Worm (Caenorhabditis elegans) whole organism, young adult: ENCODE results near the gene cnc-4.

Experiments
- B0019.2 ChIP-seq: fragments of 200-800 bp; sonication (Bioruptor generic); conservative IDR thresholded peaks from 2 replicates; pipeline ENCODE4 v1.3.6; 2022; ENCODE audit warnings: missing genetic modification reagents, missing genetic modification characterization, missing compliant biosample characterization
- C17E4.6 ChIP-seq: fragments of 200-800 bp; sonication (Bioruptor generic); IDR thresholded peaks from 2 replicates; pipeline ENCODE4 v1.3.6; 2022; ENCODE audit warnings: missing genetic modification reagents, missing genetic modification characterization, missing compliant biosample characterization
- D2030.7 ChIP-seq: fragments of 200-800 bp; sonication (Bioruptor generic); IDR thresholded peaks from 2 replicates; pipeline ENCODE4 v1.3.6; 2022; ENCODE audit warnings: missing genetic modification reagents, missing genetic modification characterization, missing compliant biosample characterization
- F10E7.11 ChIP-seq: sonication (generic microtip); optimal IDR thresholded peaks from 2 replicates; lab custom pipeline; 2017; ENCODE audit warnings: mild to moderate bottlenecking, missing genetic modification characterization, moderate library complexity, missing compliant biosample characterization
- F39B2.1 ChIP-seq: fragments of 200-800 bp; sonication (Bioruptor generic); IDR thresholded peaks from 2 replicates; pipeline ENCODE4 v1.3.6; 2022; ENCODE audit warnings: missing genetic modification reagents, missing genetic modification characterization, missing compliant biosample characterization
- F57A8.1 ChIP-seq: fragments of 200-800 bp; sonication (Bioruptor generic); optimal IDR thresholded peaks from 2 replicates; lab custom pipeline; 2018; ENCODE audit warnings: mild to moderate bottlenecking, missing genetic modification characterization, moderate library complexity, missing compliant biosample characterization
- K12H6.12 ChIP-seq: fragments of 200-800 bp; sonication (Bioruptor generic); optimal IDR thresholded peaks from 2 replicates; lab custom pipeline; 2018; ENCODE audit warnings: mild to moderate bottlenecking, missing genetic modification characterization, missing compliant biosample characterization
- T07F8.4 ChIP-seq: sonication (generic microtip); optimal IDR thresholded peaks from 2 replicates; lab custom pipeline; 2016; ENCODE audit warnings: mild to moderate bottlenecking, missing genetic modification characterization, moderate library complexity, missing compliant biosample characterization
- T26A5.8 ChIP-seq: sonication (generic microtip); optimal IDR thresholded peaks from 2 replicates; lab custom pipeline; 2016; ENCODE audit warnings: missing genetic modification characterization, missing compliant biosample characterization
- Y53G8AR.9 ChIP-seq: fragments of 200-800 bp; sonication (Bioruptor generic); conservative IDR thresholded peaks from 2 replicates; pipeline ENCODE4 v1.3.6; 2022; ENCODE audit warnings: missing genetic modification reagents, missing genetic modification characterization, missing compliant biosample characterization
- Y79H2A.3 ChIP-seq: fragments of 200-800 bp; sonication (Bioruptor generic); conservative IDR thresholded peaks from 2 replicates; pipeline ENCODE4 v1.3.6; 2022; ENCODE audit warnings: missing genetic modification reagents, missing genetic modification characterization, missing compliant biosample characterization
- Y95B8A.8 ChIP-seq: fragments of 200-800 bp; sonication (Bioruptor generic); IDR thresholded peaks from 2 replicates; pipeline ENCODE4 v1.3.6; 2022; ENCODE audit warnings: missing genetic modification reagents, missing genetic modification characterization, missing compliant biosample characterization
- akir-1 ChIP-seq: fragments of 200-800 bp; sonication (Bioruptor generic); optimal IDR thresholded peaks from 2 replicates; lab custom pipeline; 2018; ENCODE audit warnings: mild to moderate bottlenecking, missing genetic modification characterization, moderate library complexity, missing compliant biosample characterization
- aptf-3 ChIP-seq: fragments of 200-800 bp; sonication (Bioruptor generic); IDR thresholded peaks from 2 replicates; pipeline ENCODE4 v1.3.6; 2022; ENCODE audit warnings: missing genetic modification characterization, missing compliant biosample characterization
- atf-7 ChIP-seq: sonication (generic microtip); optimal IDR thresholded peaks from 2 replicates; lab custom pipeline; 2017; ENCODE audit warnings: mild to moderate bottlenecking, missing genetic modification characterization, missing compliant biosample characterization
- attf-6 ChIP-seq: fragments of 200-800 bp; sonication (Bioruptor generic); IDR thresholded peaks from 2 replicates; pipeline ENCODE4 v1.3.6; 2022; ENCODE audit warnings: missing genetic modification reagents, missing genetic modification characterization, missing compliant biosample characterization
- ccch-3 ChIP-seq: fragments of 200-800 bp; sonication (Bioruptor generic); optimal IDR thresholded peaks from 2 replicates; lab custom pipeline; 2018; ENCODE audit warnings: mild to moderate bottlenecking, missing genetic modification characterization, missing compliant biosample characterization
- cebp-2 ChIP-seq: fragments of 200-800 bp; sonication (Bioruptor generic); IDR thresholded peaks from 2 replicates; pipeline ENCODE4 v1.3.6; 2022; ENCODE audit warnings: missing genetic modification characterization, missing compliant biosample characterization
- ceh-100 ChIP-seq: fragments of 200-800 bp; sonication (Bioruptor generic); IDR thresholded peaks from 2 replicates; pipeline ENCODE4 v1.3.6; 2022; ENCODE audit warnings: missing genetic modification reagents, missing genetic modification characterization, missing compliant biosample characterization
- ceh-79 ChIP-seq: sonication (generic microtip); optimal IDR thresholded peaks from 2 replicates; lab custom pipeline; 2017; ENCODE audit warnings: mild to moderate bottlenecking, missing genetic modification characterization, missing compliant biosample characterization
- efl-1 ChIP-seq: fragments of 150-350 bp; optimal IDR thresholded peaks from 2 replicates; lab custom pipeline; 2014; ENCODE audit warnings: missing biosample characterization, missing genetic modification reagents, missing genetic modification characterization
- egl-18 ChIP-seq: fragments of 200-800 bp; sonication (Bioruptor generic); IDR thresholded peaks from 2 replicates; pipeline ENCODE4 v1.3.6; 2022; ENCODE audit warnings: missing genetic modification reagents, missing genetic modification characterization, missing compliant biosample characterization
- ekl-4 ChIP-seq: fragments of 200-800 bp; sonication (Bioruptor generic); IDR thresholded peaks from 2 replicates; pipeline ENCODE4 v1.3.6; 2022; ENCODE audit warnings: missing genetic modification reagents, missing genetic modification characterization, missing compliant biosample characterization
- ets-4 ChIP-seq: fragments of 200-800 bp; sonication (Bioruptor generic); optimal IDR thresholded peaks from 2 replicates; lab custom pipeline; 2018; ENCODE audit warnings: mild to moderate bottlenecking, missing genetic modification characterization, missing compliant biosample characterization
- him-1 ChIP-seq: sonication (generic microtip); optimal IDR thresholded peaks from 2 replicates; lab custom pipeline; 2016; ENCODE audit warnings: missing genotype, missing genetic modification reagents, missing genetic modification characterization, missing compliant biosample characterization
- hmg-1.2 ChIP-seq: fragments of 200-800 bp; sonication (Bioruptor generic); IDR thresholded peaks from 2 replicates; pipeline ENCODE4 v1.3.6; 2022; ENCODE audit warnings: missing genetic modification reagents, missing genetic modification characterization, missing compliant biosample characterization
- let-607 ChIP-seq, 2 experiments: fragments of 200-800 bp in 1 of 2; sonication (Bioruptor generic) in 1 of 2; sonication (generic microtip) in 1 of 2; optimal IDR thresholded peaks; 2 replicates each; lab custom pipeline; 2016 to 2018; ENCODE audit warnings: mild to moderate bottlenecking in 2 of 2, missing compliant biosample characterization in 2 of 2, missing genetic modification characterization in 2 of 2, moderate library complexity in 2 of 2, missing genotype in 1 of 2
- lin-35 ChIP-seq, 3 experiments: fragments of 150-350 bp in 2 of 3; sonication (generic microtip) in 1 of 3; optimal IDR thresholded peaks; 2 replicates each; lab custom pipeline; 2014 to 2018; ENCODE audit warnings: missing biosample characterization in 3 of 3, missing genetic modification characterization in 3 of 3, missing genetic modification reagents in 3 of 3
- lin-40 ChIP-seq: sonication (generic microtip); optimal IDR thresholded peaks from 2 replicates; lab custom pipeline; 2016; ENCODE audit warnings: missing genetic modification characterization, mild to moderate bottlenecking, missing compliant biosample characterization, missing genotype, missing genetic modification reagents
- lsy-27 ChIP-seq: sonication (generic microtip); optimal IDR thresholded peaks from 2 replicates; lab custom pipeline; 2017; ENCODE audit warnings: missing genetic modification characterization, mild to moderate bottlenecking, missing compliant biosample characterization, antibody characterized with exemption, missing genotype, borderline replicate concordance; ENCODE audit not compliant: insufficient read depth
- madf-10 ChIP-seq: sonication (generic microtip); optimal IDR thresholded peaks from 2 replicates; lab custom pipeline; 2016; ENCODE audit warnings: mild to moderate bottlenecking, missing genetic modification characterization, missing compliant biosample characterization
- madf-6 ChIP-seq: fragments of 200-800 bp; sonication (Bioruptor generic); IDR thresholded peaks from 2 replicates; pipeline ENCODE4 v1.3.6; 2022; ENCODE audit warnings: missing genetic modification reagents, missing genetic modification characterization, missing compliant biosample characterization
- nfya-2 ChIP-seq: fragments of 200-800 bp; sonication (Bioruptor generic); IDR thresholded peaks from 2 replicates; pipeline ENCODE4 v1.3.6; 2022; ENCODE audit warnings: missing genetic modification reagents, missing genetic modification characterization, missing compliant biosample characterization
- nhr-120 ChIP-seq: fragments of 200-800 bp; sonication (Bioruptor generic); IDR thresholded peaks from 2 replicates; pipeline ENCODE4 v1.3.6; 2022; ENCODE audit warnings: missing genetic modification characterization, missing compliant biosample characterization
- rec-8 ChIP-seq, 2 experiments: sonication (generic microtip); optimal IDR thresholded peaks; 2 replicates each; lab custom pipeline; 2016; ENCODE audit warnings: mild to moderate bottlenecking in 2 of 2, missing genetic modification characterization in 2 of 2, missing genetic modification reagents in 2 of 2, missing genotype in 2 of 2, missing biosample characterization in 1 of 2, missing compliant biosample characterization in 1 of 2, moderate library complexity in 1 of 2
- sea-2 ChIP-seq: fragments of 200-800 bp; sonication (Bioruptor generic); IDR thresholded peaks from 2 replicates; pipeline ENCODE4 v1.3.6; 2022; ENCODE audit warnings: missing genetic modification characterization, missing compliant biosample characterization
- snpc-1.3 ChIP-seq: sonication (generic microtip); optimal IDR thresholded peaks from 2 replicates; lab custom pipeline; 2017; ENCODE audit warnings: missing genetic modification characterization, mild to moderate bottlenecking, missing compliant biosample characterization, antibody characterized with exemption, moderate library complexity, missing genotype, missing genetic modification reagents; ENCODE audit not compliant: insufficient read depth
- snpc-3.4 ChIP-seq: sonication (generic microtip); optimal IDR thresholded peaks from 2 replicates; lab custom pipeline; 2017; ENCODE audit warnings: missing genetic modification characterization, mild to moderate bottlenecking, missing compliant biosample characterization, antibody characterized with exemption, moderate library complexity, missing genotype, missing genetic modification reagents
- snpc-4 ChIP-seq, 5 experiments: fragments of 150-350 bp in 1 of 5; sonication (generic microtip) in 4 of 5; optimal IDR thresholded peaks; 2 replicates each; lab custom pipeline; 2014 to 2018; ENCODE audit warnings: missing genetic modification characterization in 5 of 5, missing biosample characterization in 3 of 5, antibody characterized with exemption in 2 of 5, mild to moderate bottlenecking in 2 of 5, missing compliant biosample characterization in 2 of 5, missing genotype in 2 of 5, moderate library complexity in 2 of 5, missing genetic modification reagents in 1 of 5
- sptf-2 ChIP-seq: fragments of 200-800 bp; sonication (Bioruptor generic); optimal IDR thresholded peaks from 2 replicates; lab custom pipeline; 2018; ENCODE audit warnings: mild to moderate bottlenecking, missing genetic modification characterization, missing compliant biosample characterization
- unc-130 ChIP-seq: sonication (generic microtip); optimal IDR thresholded peaks from 2 replicates; lab custom pipeline; 2016; ENCODE audit warnings: missing genetic modification reagents, missing genetic modification characterization, missing compliant biosample characterization
- unc-62 ChIP-seq: fragments of 150-350 bp; optimal IDR thresholded peaks from 2 replicates; lab custom pipeline; 2014; ENCODE audit warnings: missing biosample characterization, missing genetic modification reagents, missing genetic modification characterization
- ztf-25 ChIP-seq: fragments of 200-800 bp; sonication (Bioruptor generic); IDR thresholded peaks from 2 replicates; pipeline ENCODE4 v1.3.6; 2022; ENCODE audit warnings: missing genetic modification reagents, missing genetic modification characterization, missing compliant biosample characterization
- ztf-26 ChIP-seq: sonication (generic microtip); optimal IDR thresholded peaks from 2 replicates; lab custom pipeline; 2017; ENCODE audit warnings: missing genetic modification characterization, missing compliant biosample characterization

cnc-4 gene

ce11 chrV:1474486-1475125 is 27.6 kb downstream of the cnc-4 start, which contains the start of the genes F53E2.2 and unc-60 (continued):
- no peak for TF ChIP-seq lsy-27

DNA sequence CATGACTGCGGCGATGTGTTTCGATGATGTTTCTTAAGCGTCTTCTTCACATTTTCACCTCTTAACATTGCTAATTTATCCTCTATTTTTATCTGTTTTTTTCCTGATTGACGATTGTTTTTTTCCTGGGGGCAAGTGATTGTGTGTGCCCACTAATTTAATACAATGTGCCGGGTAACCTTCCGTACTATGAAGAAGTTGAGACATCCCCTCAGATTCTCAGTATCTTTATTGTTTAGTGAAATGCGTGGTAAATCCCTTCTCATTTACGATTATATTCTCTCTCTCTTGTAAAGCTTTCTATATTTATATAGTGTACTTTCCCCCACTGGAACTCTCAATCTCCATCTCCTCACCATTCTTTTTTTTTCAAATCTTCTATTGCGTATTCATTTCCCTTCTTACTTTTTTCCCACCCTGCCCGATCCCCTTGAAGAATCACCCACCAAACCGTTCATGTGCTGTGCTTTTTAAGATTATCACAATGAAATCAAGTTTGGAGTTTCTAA is 29.3 kb downstream of the cnc-4 start:
- TF ChIP-seq nhr-120 (no peak), hmg-1.2 (GFP tag; lab: Robert Waterston, UW) (no peak), lin-35 (GFP tag; optimal IDR thresholded peaks at IDR 0.05; lab: Kevin White, UChicago) (peak in 1 of 3 experiments; percentile 26), ccch-3 (no peak), ztf-25 (GFP tag; lab: Robert Waterston, UW) (peak; percentile 59; the same call in 1 of the 2 replicates), F39B2.1 (GFP tag; lab: Robert Waterston, UW) (0 out of 2 replicates have a peak, but pooled peaks have one; percentile 2), madf-6 (GFP tag; lab: Robert Waterston, UW) (peak; percentile 33; the same call in 1 of the 2 replicates), T07F8.4 (tag; lab: Kevin White, UChicago) (no peak), snpc-4 (GFP tag; optimal IDR thresholded peaks at IDR 0.05; lab: Kevin White, UChicago) (no peak), snpc-4 (tag; optimal IDR thresholded peaks at IDR 0.05; lab: Kevin White, UChicago) (no peak), sea-2 (GFP tag; lab: Robert Waterston, UW) (no peak), Y79H2A.3 (GFP tag; lab: Robert Waterston, UW) (0 out of 2 replicates have a peak, but pooled peaks have one; percentile 8), let-607 (tag; optimal IDR thresholded peaks at IDR 0.05; lab: Kevin White, UChicago) (no peak), Y53G8AR.9 (no peak), attf-6 (GFP tag; lab: Robert Waterston, UW) (0 out of 2 replicates have a peak, but pooled peaks have one; percentile 10), aptf-3 (no peak), egl-18 (GFP tag; lab: Robert Waterston, UW) (no peak), ceh-100 (GFP tag; lab: Robert Waterston, UW) (no peak), cebp-2 (GFP tag; lab: Robert Waterston, UW) (no peak), F10E7.11 (no peak), atf-7 (tag; lab: Kevin White, UChicago) (no peak), Y95B8A.8 (GFP tag; lab: Robert Waterston, UW) (no peak), unc-62 (GFP tag; lab: Kevin White, UChicago) (no peak), him-1 (tag; lab: Kevin White, UChicago) (no peak), D2030.7 (GFP tag; lab: Robert Waterston, UW) (no peak), ets-4 (no peak), ceh-79 (tag; lab: Kevin White, UChicago) (no peak), lin-40 (tag; lab: Kevin White, UChicago) (no peak), unc-130 (GFP tag; lab: Kevin White, UChicago) (no peak), ekl-4 (GFP tag; lab: Robert Waterston, UW) (peak; percentile 13; the same call in 1 of the 2 replicates), akir-1 (no peak), snpc-1.3 (tag; lab: Kevin White, UChicago) (no peak), rec-8 (tag; optimal IDR thresholded peaks at IDR 0.05; lab: Kevin White, UChicago) (no peak), efl-1 (no peak), B0019.2 (GFP tag; lab: Robert Waterston, UW) (no peak), madf-10 (tag; lab: Kevin White, UChicago) (no peak), T26A5.8 (no peak), C17E4.6 (no peak), sptf-2 (GFP tag; lab: Kevin White, UChicago) (no peak), snpc-3.4 (tag; lab: Kevin White, UChicago) (peak; percentile 63), F57A8.1 (GFP tag; lab: Kevin White, UChicago) (no peak), ztf-26 (tag; lab: Kevin White, UChicago) (no peak), nfya-2 (GFP tag; lab: Robert Waterston, UW) (no peak), K12H6.12 (tag; lab: Kevin White, UChicago) (no peak)
